Worm (Caenorhabditis elegans) whole organism, L2 larva: ENCODE measurements around the gene F02H6.7.

ENCODE experiments used
- C34F6.9 ChIP-seq: fragments of 150-350 bp; optimal IDR thresholded peaks from 2 replicates; lab custom pipeline; 2014; ENCODE audit warnings: missing biosample characterization, missing genetic modification characterization
- ceh-16 ChIP-seq: fragments of 150-350 bp; optimal IDR thresholded peaks from 2 replicates; lab custom pipeline; 2014; ENCODE audit warnings: missing biosample characterization, missing genetic modification characterization
- lin-13 ChIP-seq: fragments of 150-350 bp; optimal IDR thresholded peaks from 2 replicates; lab custom pipeline; 2014; ENCODE audit warnings: missing biosample characterization, missing genetic modification reagents, missing genetic modification characterization
- lsy-2 ChIP-seq, 2 experiments: fragments of 150-350 bp in 1 of 2; sonication (generic microtip) in 1 of 2; optimal IDR thresholded peaks; 2 replicates each; lab custom pipeline; 2014 to 2017; ENCODE audit warnings: missing biosample characterization in 2 of 2, missing genetic modification characterization in 2 of 2
- mab-5 ChIP-seq: fragments of 150-350 bp; optimal IDR thresholded peaks from 2 replicates; lab custom pipeline; 2014; ENCODE audit warnings: missing biosample characterization, missing genetic modification characterization
- nhr-10 ChIP-seq: sonication (generic microtip); optimal IDR thresholded peaks from 2 replicates; lab custom pipeline; 2017; ENCODE audit warnings: missing biosample characterization, missing genetic modification characterization
- nhr-25 ChIP-seq: fragments of 150-350 bp; sonication (generic microtip); optimal IDR thresholded peaks from 3 replicates; lab custom pipeline; 2014; ENCODE audit warnings: missing biosample characterization, missing genetic modification characterization
- nhr-77 ChIP-seq: fragments of 150-350 bp; optimal IDR thresholded peaks from 2 replicates; lab custom pipeline; 2014; ENCODE audit warnings: missing biosample characterization, missing genetic modification characterization
- zag-1 ChIP-seq: fragments of 150-350 bp; optimal IDR thresholded peaks from 2 replicates; lab custom pipeline; 2014; ENCODE audit warnings: missing biosample characterization, missing genetic modification characterization
- ztf-11 ChIP-seq: sonication (generic microtip); optimal IDR thresholded peaks from 2 replicates; lab custom pipeline; 2017; ENCODE audit warnings: missing biosample characterization, missing genetic modification characterization
- ztf-4 ChIP-seq: fragments of 150-350 bp; optimal IDR thresholded peaks from 2 replicates; lab custom pipeline; 2014; ENCODE audit warnings: missing biosample characterization, missing genetic modification characterization

- TF ChIP-seq C34F6.9 (tag; lab: Kevin White, UChicago) (no peak), mab-5 (no peak), nhr-10 (no peak), ztf-4 (tag; lab: Kevin White, UChicago) (no peak), lsy-2 (tag; optimal IDR thresholded peaks at IDR 0.05; lab: Kevin White, UChicago) (no peak), zag-1 (tag; lab: Kevin White, UChicago) (no peak), nhr-25 (tag; lab: Kevin White, UChicago) (no peak), ceh-16 (tag; lab: Kevin White, UChicago) (no peak), ztf-11 (no peak), lin-13 (GFP tag; lab: Kevin White, UChicago) (no peak), nhr-77 (tag; lab: Kevin White, UChicago) (no peak)
These were observed 42.0 kb upstream of the F02H6.7 start for ce11 chrIV:14269932-14270331.
